Worm (Caenorhabditis elegans) whole organism, mixed stage, embryonic: ENCODE results near the gene math-45.

Experiments
- M03D4.4 ChIP-seq: sonication (generic microtip); optimal IDR thresholded peaks from 2 replicates; lab custom pipeline; 2017; ENCODE audit warnings: mild to moderate bottlenecking, missing genetic modification characterization, missing compliant biosample characterization
- blmp-1 ChIP-seq: fragments of 150-350 bp; optimal IDR thresholded peaks from 2 replicates; lab custom pipeline; 2014; ENCODE audit warnings: missing biosample characterization, missing genetic modification characterization
- ceh-43 ChIP-seq: fragments of 200-800 bp; sonication (Bioruptor generic); optimal IDR thresholded peaks from 2 replicates; lab custom pipeline; 2018; ENCODE audit warnings: mild to moderate bottlenecking, missing genetic modification characterization, moderate library complexity, missing compliant biosample characterization
- ceh-83 ChIP-seq: fragments of 200-800 bp; sonication (Bioruptor generic); optimal IDR thresholded peaks from 2 replicates; lab custom pipeline; 2018; ENCODE audit warnings: mild to moderate bottlenecking, missing genetic modification characterization, missing compliant biosample characterization
- ces-1 ChIP-seq: fragments of 150-350 bp; optimal IDR thresholded peaks from 2 replicates; lab custom pipeline; 2014; ENCODE audit warnings: missing biosample characterization, missing genetic modification reagents, missing genetic modification characterization
- cnd-1 ChIP-seq: fragments of 200-800 bp; sonication (Bioruptor generic); optimal IDR thresholded peaks from 2 replicates; lab custom pipeline; 2018; ENCODE audit warnings: mild to moderate bottlenecking, missing genetic modification characterization, missing compliant biosample characterization
- drap-1 ChIP-seq: fragments of 200-800 bp; sonication (Bioruptor generic); optimal IDR thresholded peaks from 3 replicates; lab custom pipeline; 2018; ENCODE audit warnings: mild to moderate bottlenecking, missing genetic modification characterization, missing compliant biosample characterization
- elt-1 ChIP-seq: sonication (generic microtip); optimal IDR thresholded peaks from 2 replicates; lab custom pipeline; 2017; ENCODE audit warnings: missing genetic modification characterization, mild to moderate bottlenecking, missing compliant biosample characterization, antibody characterized with exemption, moderate library complexity, borderline replicate concordance; ENCODE audit not compliant: insufficient read depth
- elt-3 ChIP-seq: fragments of 150-350 bp; optimal IDR thresholded peaks from 2 replicates; lab custom pipeline; 2014; ENCODE audit warnings: missing biosample characterization, missing genetic modification characterization
- flh-1 ChIP-seq: fragments of 200-800 bp; sonication (Bioruptor generic); optimal IDR thresholded peaks from 2 replicates; lab custom pipeline; 2018; ENCODE audit warnings: mild to moderate bottlenecking, missing genetic modification characterization, moderate library complexity, missing compliant biosample characterization
- ham-2 ChIP-seq: fragments of 200-800 bp; sonication (Bioruptor generic); optimal IDR thresholded peaks from 2 replicates; lab custom pipeline; 2018; ENCODE audit warnings: mild to moderate bottlenecking, missing genetic modification characterization, missing compliant biosample characterization
- hlh-1 ChIP-seq: fragments of 150-350 bp; optimal IDR thresholded peaks from 2 replicates; lab custom pipeline; 2014; ENCODE audit warnings: missing biosample characterization, missing genetic modification reagents, missing genetic modification characterization
- lin-13 ChIP-seq: fragments of 150-350 bp; optimal IDR thresholded peaks from 2 replicates; lab custom pipeline; 2014; ENCODE audit warnings: missing biosample characterization, missing genetic modification characterization
- lin-32 ChIP-seq: fragments of 200-800 bp; sonication (Bioruptor generic); optimal IDR thresholded peaks from 2 replicates; lab custom pipeline; 2018; ENCODE audit warnings: mild to moderate bottlenecking, missing genetic modification characterization, missing compliant biosample characterization
- mep-1 ChIP-seq: fragments of 150-350 bp; optimal IDR thresholded peaks from 2 replicates; lab custom pipeline; 2017; ENCODE audit warnings: missing biosample characterization, missing genetic modification reagents, missing genetic modification characterization, inconsistent platforms
- mls-2 ChIP-seq: sonication (generic microtip); optimal IDR thresholded peaks from 2 replicates; lab custom pipeline; 2016; ENCODE audit warnings: mild to moderate bottlenecking, missing genetic modification characterization, moderate library complexity, missing compliant biosample characterization
- nhr-12 ChIP-seq: fragments of 150-350 bp; optimal IDR thresholded peaks from 2 replicates; lab custom pipeline; 2014; ENCODE audit warnings: missing biosample characterization, missing genetic modification characterization
- nhr-2 ChIP-seq: fragments of 150-350 bp; optimal IDR thresholded peaks from 2 replicates; lab custom pipeline; 2014; ENCODE audit warnings: missing biosample characterization, missing genetic modification characterization
- nhr-237 ChIP-seq: fragments of 150-350 bp; optimal IDR thresholded peaks from 2 replicates; lab custom pipeline; 2014; ENCODE audit warnings: missing biosample characterization, missing genetic modification characterization
- nhr-28 ChIP-seq: fragments of 150-350 bp; optimal IDR thresholded peaks from 2 replicates; lab custom pipeline; 2014; ENCODE audit warnings: missing biosample characterization, missing genetic modification characterization
- nhr-76 ChIP-seq: sonication (generic microtip); optimal IDR thresholded peaks from 2 replicates; lab custom pipeline; 2017; ENCODE audit warnings: missing biosample characterization, missing genetic modification characterization
- pha-4 ChIP-seq: fragments of 150-350 bp; optimal IDR thresholded peaks from 2 replicates; lab custom pipeline; 2018; ENCODE audit warnings: missing biosample characterization, missing genetic modification reagents, missing genetic modification characterization
- sem-2 ChIP-seq: fragments of 200-800 bp; sonication (Bioruptor generic); optimal IDR thresholded peaks from 2 replicates; lab custom pipeline; 2018; ENCODE audit warnings: mild to moderate bottlenecking, missing genetic modification characterization, missing compliant biosample characterization
- snpc-4 ChIP-seq: fragments of 150-350 bp; optimal IDR thresholded peaks from 2 replicates; lab custom pipeline; 2014; ENCODE audit warnings: missing biosample characterization, missing genetic modification characterization
- unc-120 ChIP-seq: sonication (generic microtip); optimal IDR thresholded peaks from 2 replicates; lab custom pipeline; 2017; ENCODE audit warnings: missing genetic modification characterization, missing compliant biosample characterization; ENCODE audit not compliant: poor library complexity, severe bottlenecking
- unc-39 ChIP-seq: fragments of 150-350 bp; optimal IDR thresholded peaks from 2 replicates; lab custom pipeline; 2014; ENCODE audit warnings: missing biosample characterization, missing genetic modification characterization
- unc-62 ChIP-seq: fragments of 150-350 bp; optimal IDR thresholded peaks from 2 replicates; lab custom pipeline; 2014; ENCODE audit warnings: missing biosample characterization, missing genetic modification reagents, missing genetic modification characterization
- zip-8 ChIP-seq: fragments of 150-350 bp; optimal IDR thresholded peaks from 2 replicates; lab custom pipeline; 2014; ENCODE audit warnings: missing biosample characterization, missing genetic modification characterization
- ztf-11 ChIP-seq: fragments of 150-350 bp; optimal IDR thresholded peaks from 2 replicates; lab custom pipeline; 2014; ENCODE audit warnings: missing biosample characterization, missing genetic modification characterization

math-45 gene

ce11 chrII:1481660-1482059 is 35.6 kb downstream of the math-45 start:
- no peak for TF ChIP-seq elt-1 (tag; lab: Kevin White, UChicago)
- no peak for TF ChIP-seq mls-2 (tag; lab: Kevin White, UChicago)
- TF ChIP-seq nhr-12 (tag; lab: Kevin White, UChicago): no peak
- TF ChIP-seq flh-1 (GFP tag; lab: Kevin White, UChicago): no peak
- TF ChIP-seq nhr-2 (tag; lab: Kevin White, UChicago): no peak
- TF ChIP-seq snpc-4: no peak
- TF ChIP-seq nhr-76: no peak
- no peak for TF ChIP-seq sem-2 (GFP tag; lab: Kevin White, UChicago)
- no peak for TF ChIP-seq nhr-28 (tag; lab: Kevin White, UChicago)
- no peak for TF ChIP-seq pha-4 (tag; lab: Kevin White, UChicago)

ce11 chrII:1478522-1478921 is 38.7 kb downstream of the math-45 start:
- no peak for TF ChIP-seq ham-2 (GFP tag; lab: Kevin White, UChicago)
- TF ChIP-seq elt-3: no peak
- no peak for TF ChIP-seq nhr-2 (tag; lab: Kevin White, UChicago)
- TF ChIP-seq nhr-28 (tag; lab: Kevin White, UChicago): no peak
- no peak for TF ChIP-seq mep-1 (tag; lab: Kevin White, UChicago)
- no peak for TF ChIP-seq lin-32 (GFP tag; lab: Kevin White, UChicago)
- TF ChIP-seq nhr-237 (tag; lab: Kevin White, UChicago): no peak
- no peak for TF ChIP-seq zip-8 (tag; lab: Kevin White, UChicago)
- no peak for TF ChIP-seq hlh-1
- TF ChIP-seq cnd-1 (tag; lab: Kevin White, UChicago): no peak
- no peak for TF ChIP-seq drap-1 (GFP tag; lab: Kevin White, UChicago)
- TF ChIP-seq mls-2 (tag; lab: Kevin White, UChicago): no peak

ce11 chrII:1477975-1478374 is 39.3 kb downstream of the math-45 start:
- TF ChIP-seq unc-120 (tag; lab: Kevin White, UChicago): no peak
- no peak for TF ChIP-seq ceh-83
- no peak for TF ChIP-seq ztf-11 (tag; lab: Kevin White, UChicago)
- TF ChIP-seq unc-62 (GFP tag; lab: Kevin White, UChicago): no peak
- no peak for TF ChIP-seq M03D4.4 (tag; lab: Kevin White, UChicago)
- no peak for TF ChIP-seq elt-1 (tag; lab: Kevin White, UChicago)
- TF ChIP-seq nhr-76: no peak
- TF ChIP-seq ceh-43 (GFP tag; lab: Kevin White, UChicago): no peak
- no peak for TF ChIP-seq ces-1 (GFP tag; lab: Kevin White, UChicago)
- TF ChIP-seq ham-2 (GFP tag; lab: Kevin White, UChicago): no peak
- no peak for TF ChIP-seq blmp-1 (tag; lab: Kevin White, UChicago)
- TF ChIP-seq pha-4 (tag; lab: Kevin White, UChicago): no peak
- TF ChIP-seq nhr-12 (tag; lab: Kevin White, UChicago): no peak
- TF ChIP-seq unc-39 (tag; lab: Kevin White, UChicago): no peak
- TF ChIP-seq, all 35 proteins: peak for 0

- TF ChIP-seq lin-13 (tag; lab: Kevin White, UChicago) (no peak), ztf-11 (tag; lab: Kevin White, UChicago) (no peak), nhr-237 (tag; lab: Kevin White, UChicago) (no peak), zip-8 (tag; lab: Kevin White, UChicago) (no peak), unc-62 (GFP tag; lab: Kevin White, UChicago) (no peak), cnd-1 (tag; lab: Kevin White, UChicago) (no peak)
Measured at ce11 chrII:1477295-1477694, 40.0 kb downstream of the math-45 start.

ce11 chrII:1476016-1476415 is 41.2 kb downstream of the math-45 start:
- TF ChIP-seq nhr-12 (tag; lab: Kevin White, UChicago) (no peak), lin-32 (GFP tag; lab: Kevin White, UChicago) (no peak), unc-62 (GFP tag; lab: Kevin White, UChicago) (no peak), snpc-4 (no peak), M03D4.4 (tag; lab: Kevin White, UChicago) (no peak), lin-13 (tag; lab: Kevin White, UChicago) (no peak), sem-2 (GFP tag; lab: Kevin White, UChicago) (no peak), nhr-2 (tag; lab: Kevin White, UChicago) (no peak), ceh-83 (no peak)
